Worm (Caenorhabditis elegans): ENCODE measurements around the gene Y69A2AR.32.

The Y69A2AR.32 gene

DNA sequence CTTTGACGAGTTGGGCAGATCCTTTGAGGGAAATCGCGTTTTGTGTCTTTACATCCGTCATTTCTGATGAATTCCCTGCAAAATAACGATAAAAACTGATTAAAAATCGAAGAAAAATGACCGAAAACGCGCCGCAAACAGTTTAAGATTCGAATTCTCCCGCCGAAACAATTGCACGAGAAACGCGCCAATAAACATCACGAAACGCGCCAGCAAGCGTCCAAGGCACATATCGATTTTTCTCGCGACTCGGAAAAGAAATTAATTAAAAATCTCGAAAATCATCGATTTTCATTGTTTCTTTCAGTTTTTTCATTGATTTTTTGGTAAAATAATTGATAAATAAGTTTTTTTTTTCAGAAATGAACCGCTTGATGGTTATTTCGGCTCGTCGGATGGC lies 30.7 kb downstream of the Y69A2AR.32 start, which contains the start of the genes mdf-2 and nduv-3 (continued):
- TF ChIP-seq pha-4 (GFP tag; IDR thresholded peaks at IDR 0.05) (no peak; the same call in 1 of the 2 replicates), pha-4 (tag; optimal IDR thresholded peaks at IDR 0.05) (peak; percentile 64), aha-1 (tag) (peak; percentile 72), egl-43 (GFP tag; IDR thresholded peaks at IDR 0.05) (peak; percentile 57; the same call in 1 of the 2 replicates), lsy-2 (tag; optimal IDR thresholded peaks at IDR 0.05) (peak in 1 of 2 experiments; percentile 91), unc-62 (GFP tag; optimal IDR thresholded peaks at IDR 0.05 in 1 of 2) (peak in 1 of 2 experiments; percentile 59), unc-62 (tag; optimal IDR thresholded peaks at IDR 0.05) (no peak), ctbp-1 (GFP tag; IDR thresholded peaks at IDR 0.05) (no peak), nhr-76 (tag; optimal IDR thresholded peaks at IDR 0.05) (no peak), jun-1 (tag; optimal IDR thresholded peaks at IDR 0.05) (peak; percentile 38), Y48G9A.11 (GFP tag; IDR thresholded peaks at IDR 0.05) (peak; percentile 69)

DNA sequence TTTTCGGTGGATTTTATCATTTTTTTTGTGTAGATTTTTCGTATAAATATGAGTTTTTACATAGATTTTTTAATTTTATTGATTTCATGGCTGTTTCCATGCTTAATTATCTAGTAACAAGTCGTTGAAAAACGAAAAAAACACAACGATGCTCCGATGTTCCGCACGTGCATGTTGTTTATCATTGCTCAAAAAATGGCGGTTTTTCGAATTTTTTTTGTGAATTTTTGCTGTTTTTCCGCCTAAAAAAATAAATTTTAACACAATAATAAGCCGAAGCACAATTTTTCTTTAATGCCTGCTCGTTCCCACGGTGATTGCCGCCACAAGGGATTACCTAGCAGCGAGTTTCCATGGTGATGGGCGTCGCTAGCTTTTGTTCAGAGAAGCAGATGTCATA lies 31.8 kb downstream of the Y69A2AR.32 start:
- TF ChIP-seq hlh-11 (tag; optimal IDR thresholded peaks at IDR 0.05) (no peak), vab-7 (GFP tag; IDR thresholded peaks at IDR 0.05) (no peak), spr-3 (GFP tag; optimal IDR thresholded peaks at IDR 0.05) (no peak), lir-3 (tag; optimal IDR thresholded peaks at IDR 0.05) (no peak), nhr-77 (tag; optimal IDR thresholded peaks at IDR 0.05) (no peak), rbr-2 (tag; optimal IDR thresholded peaks at IDR 0.05) (no peak), lin-38 (GFP tag; IDR thresholded peaks at IDR 0.05) (peak; percentile 40), dpl-1 (GFP tag; optimal IDR thresholded peaks at IDR 0.05) (peak; percentile 8), mes-2 (tag; optimal IDR thresholded peaks at IDR 0.05; ENCODE audit: poor library complexity, severe bottlenecking) (peak; percentile 2), F49E8.2 (tag; optimal IDR thresholded peaks at IDR 0.05; ENCODE audit: borderline replicate concordance) (no peak), unc-39 (tag; optimal IDR thresholded peaks at IDR 0.05) (no peak), nhr-237 (tag; optimal IDR thresholded peaks at IDR 0.05) (no peak), ztf-11 (tag; optimal IDR thresholded peaks at IDR 0.05) (no peak), ctbp-1 (GFP tag; IDR thresholded peaks at IDR 0.05) (no peak), F26F4.8 (GFP tag; conservative IDR thresholded peaks at IDR 0.05) (no peak), ama-1 (optimal IDR thresholded peaks at IDR 0.05) (peak; percentile 23), jun-1 (tag; optimal IDR thresholded peaks at IDR 0.05) (no peak), cey-2 (tag; optimal IDR thresholded peaks at IDR 0.05; ENCODE audit: borderline replicate concordance, insufficient read depth) (no peak), nhr-42 (GFP tag; IDR thresholded peaks at IDR 0.05) (no peak), lin-1 (GFP tag; IDR thresholded peaks at IDR 0.05) (no peak), Y48G9A.11 (GFP tag; IDR thresholded peaks at IDR 0.05) (peak; percentile 90), unc-62 (GFP tag; optimal IDR thresholded peaks at IDR 0.05 in 1 of 2) (no peak), unc-62 (tag; optimal IDR thresholded peaks at IDR 0.05) (no peak), F10B5.3 (tag; optimal IDR thresholded peaks at IDR 0.05) (no peak), nhr-102 (tag; optimal IDR thresholded peaks at IDR 0.05) (no peak), daf-19 (GFP tag; conservative IDR thresholded peaks at IDR 0.05) (no peak), mdl-1 (tag; optimal IDR thresholded peaks at IDR 0.05) (no peak), nhr-6 (tag; optimal IDR thresholded peaks at IDR 0.05) (no peak), egl-27 (tag; optimal IDR thresholded peaks at IDR 0.05) (no peak), F44E2.7 (GFP tag; IDR thresholded peaks at IDR 0.05) (no peak), daf-8 (GFP tag; IDR thresholded peaks at IDR 0.05) (no peak), tra-1 (GFP tag; IDR thresholded peaks at IDR 0.05) (no peak), mxl-3 (GFP tag; optimal IDR thresholded peaks at IDR 0.05) (no peak), gei-8 (GFP tag; optimal IDR thresholded peaks at IDR 0.05) (no peak), ceh-28 (tag; optimal IDR thresholded peaks at IDR 0.05) (no peak), nhr-76 (tag; optimal IDR thresholded peaks at IDR 0.05) (no peak), aha-1 (tag) (peak; percentile 77), unc-130 (GFP tag; optimal IDR thresholded peaks at IDR 0.05) (no peak), mdt-29 (GFP tag; IDR thresholded peaks at IDR 0.05) (no peak), Y5F2A.4 (GFP tag; optimal IDR thresholded peaks at IDR 0.05) (no peak), egl-43 (GFP tag; IDR thresholded peaks at IDR 0.05) (no peak), skn-1 (tag; optimal IDR thresholded peaks at IDR 0.05) (no peak)
